Worm (Caenorhabditis elegans) whole organism, L4/young adult: ENCODE measurements around the gene srxa-6.

Experiments used
- dao-5 ChIP-seq: sonication (generic microtip); optimal IDR thresholded peaks from 2 replicates; lab custom pipeline; 2016; ENCODE audit warnings: missing genotype, missing genetic modification characterization, moderate library complexity, missing compliant biosample characterization
- him-1 ChIP-seq: sonication (generic microtip); optimal IDR thresholded peaks from 2 replicates; lab custom pipeline; 2016; ENCODE audit warnings: missing genotype, missing genetic modification reagents, missing genetic modification characterization, missing compliant biosample characterization

DNA sequence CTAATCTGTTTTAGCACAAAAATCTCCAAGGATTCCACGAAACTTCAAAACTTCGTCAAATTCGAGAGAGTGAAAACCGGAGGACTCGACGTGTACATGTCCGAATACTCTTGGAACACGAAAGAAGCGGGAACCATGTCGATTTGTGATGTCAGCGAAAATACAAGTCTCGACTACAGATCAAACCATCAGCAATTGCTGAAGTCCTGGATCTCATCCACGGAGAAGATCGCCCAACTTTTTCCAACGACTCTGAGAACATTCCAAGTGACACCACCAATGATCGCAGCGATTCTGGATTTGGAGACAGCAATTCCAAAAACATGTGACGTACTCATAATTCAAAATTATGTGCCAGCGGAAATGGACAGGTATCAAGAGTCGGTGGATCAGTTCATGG, 12.3 kb upstream of the srxa-6 start:
- TF ChIP-seq dao-5 (no peak), him-1 (no peak)
